Worm (Caenorhabditis elegans) whole organism, L1 larva: Measurements from ENCODE around the gene Y22D7AR.14.

ENCODE experiments used
- aha-1 ChIP-seq: fragments of 150-350 bp; optimal IDR thresholded peaks from 2 replicates; lab custom pipeline; 2014; ENCODE audit warnings: missing biosample characterization, missing genetic modification characterization
- ama-1 ChIP-seq: fragments of 150-350 bp; optimal IDR thresholded peaks from 2 replicates; lab custom pipeline; 2014
- ceh-82 ChIP-seq, 3 experiments: fragments of 150-350 bp in 1 of 3; sonication (generic microtip) in 2 of 3; optimal IDR thresholded peaks; 2 replicates each; lab custom pipeline; 2014 to 2017; ENCODE audit warnings: missing biosample characterization in 3 of 3, missing genetic modification characterization in 3 of 3
- elt-3 ChIP-seq, 6 experiments: fragments of 150-350 bp in 1 of 6; sonication (generic microtip); optimal IDR thresholded peaks; 2 replicates each; lab custom pipeline; 2017 to 2018; ENCODE audit warnings: missing biosample characterization in 6 of 6, missing genetic modification characterization in 6 of 6, inconsistent platforms in 1 of 6
- fkh-4 ChIP-seq: sonication (generic microtip); optimal IDR thresholded peaks from 2 replicates; lab custom pipeline; 2016; ENCODE audit warnings: missing compliant biosample characterization, missing genetic modification characterization, borderline replicate concordance
- nhr-237 ChIP-seq: fragments of 150-350 bp; optimal IDR thresholded peaks from 2 replicates; lab custom pipeline; 2014; ENCODE audit warnings: missing biosample characterization, missing genetic modification characterization
- unc-62 ChIP-seq: fragments of 150-350 bp; optimal IDR thresholded peaks from 2 replicates; lab custom pipeline; 2014; ENCODE audit warnings: missing biosample characterization, missing genetic modification reagents, missing genetic modification characterization

ce11 chrIII:1731850-1732249 lies 42.0 kb upstream of the Y22D7AR.14 start:
- TF ChIP-seq fkh-4 (tag; lab: Kevin White, UChicago) (no peak), elt-3 (tag; optimal IDR thresholded peaks at IDR 0.05; lab: Kevin White, UChicago) (no peak), unc-62 (GFP tag; lab: Kevin White, UChicago) (no peak), nhr-237 (tag; lab: Kevin White, UChicago) (no peak), aha-1 (tag; lab: Kevin White, UChicago) (no peak), ama-1 (no peak), ceh-82 (tag; optimal IDR thresholded peaks at IDR 0.05; lab: Kevin White, UChicago) (no peak)
